Worm (Caenorhabditis elegans) whole organism, L4/young adult: ENCODE measurements around the gene clec-216.

Experiments used
- W03F9.2 ChIP-seq: fragments of 150-350 bp; optimal IDR thresholded peaks from 2 replicates; lab custom pipeline; 2014; ENCODE audit warnings: missing biosample characterization, missing genetic modification characterization
- dao-5 ChIP-seq: sonication (generic microtip); optimal IDR thresholded peaks from 2 replicates; lab custom pipeline; 2016; ENCODE audit warnings: missing genotype, missing genetic modification characterization, moderate library complexity, missing compliant biosample characterization
- him-1 ChIP-seq: sonication (generic microtip); optimal IDR thresholded peaks from 2 replicates; lab custom pipeline; 2016; ENCODE audit warnings: missing genotype, missing genetic modification reagents, missing genetic modification characterization, missing compliant biosample characterization

Gene clec-216

DNA sequence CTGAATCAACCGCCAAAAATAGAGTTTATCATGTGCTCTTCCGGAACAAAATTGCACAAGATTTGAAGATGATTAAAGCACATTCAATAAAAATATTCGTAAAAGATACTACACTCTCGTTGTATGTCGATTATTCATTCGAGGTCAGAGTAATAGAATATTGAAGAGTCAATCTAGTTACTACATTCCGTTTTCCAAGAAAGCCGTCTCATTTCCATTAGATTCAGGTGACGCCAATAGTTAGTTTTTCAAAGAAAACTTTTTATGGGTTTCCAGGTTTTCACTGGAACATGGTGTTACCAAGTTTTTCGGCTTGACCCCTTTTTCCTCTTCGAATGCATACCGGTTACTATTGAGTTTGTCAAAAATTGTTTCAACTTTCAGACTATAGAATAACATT, 17.8 kb upstream of the clec-216 start:
- TF ChIP-seq W03F9.2 (tag; lab: Kevin White, UChicago) (no peak), him-1 (tag; lab: Kevin White, UChicago) (no peak), dao-5 (tag; lab: Kevin White, UChicago) (no peak)

DNA sequence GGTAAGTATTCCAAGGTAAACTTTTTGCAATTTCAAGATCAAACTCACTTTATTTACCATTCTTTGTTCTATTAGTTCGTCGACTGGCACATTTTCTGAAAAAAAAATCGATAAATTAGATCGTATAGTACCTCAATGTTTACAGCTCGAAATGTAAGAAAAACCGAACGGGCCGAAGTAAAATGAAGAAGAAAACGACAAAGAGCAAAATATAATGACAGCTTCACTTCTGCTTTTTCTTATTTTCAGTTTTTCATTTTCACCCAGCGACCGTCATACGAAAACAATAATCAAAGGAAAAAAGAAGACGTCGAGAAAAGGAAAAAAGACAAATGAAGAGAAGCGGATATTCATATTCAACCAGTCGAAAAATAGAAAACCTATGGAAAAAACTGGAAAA, 16.4 kb upstream of the clec-216 start, which contains the start of gene che-7:
Gene che-7, minus strand, starts transcription at position 101 of the 400 bp plus-strand sequence.
- no peak for TF ChIP-seq W03F9.2 (tag; lab: Kevin White, UChicago)
- no peak for TF ChIP-seq dao-5 (tag; lab: Kevin White, UChicago)
- TF ChIP-seq him-1 (tag; lab: Kevin White, UChicago): no peak

DNA sequence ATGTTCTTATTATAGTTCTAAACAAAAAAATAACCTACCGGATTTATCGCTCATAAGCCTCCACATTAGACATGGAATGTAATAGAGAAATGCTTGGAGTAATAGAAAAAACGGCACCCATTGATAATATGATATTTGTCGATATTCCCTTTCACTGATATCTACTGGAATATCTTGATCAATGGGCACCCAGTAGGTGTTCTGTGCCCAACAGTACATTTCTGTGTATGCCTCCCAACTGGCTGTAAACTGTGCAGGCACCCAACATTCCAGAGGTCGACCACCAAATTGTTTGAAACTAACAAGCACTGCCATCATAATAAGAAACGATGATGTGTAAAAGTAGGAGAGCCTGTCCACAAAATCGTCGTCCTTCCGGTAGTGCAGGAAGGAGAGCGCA, 11.7 kb upstream of the clec-216 start:
- TF ChIP-seq W03F9.2 (tag; lab: Kevin White, UChicago) (no peak), dao-5 (tag; lab: Kevin White, UChicago) (no peak), him-1 (tag; lab: Kevin White, UChicago) (no peak)

DNA sequence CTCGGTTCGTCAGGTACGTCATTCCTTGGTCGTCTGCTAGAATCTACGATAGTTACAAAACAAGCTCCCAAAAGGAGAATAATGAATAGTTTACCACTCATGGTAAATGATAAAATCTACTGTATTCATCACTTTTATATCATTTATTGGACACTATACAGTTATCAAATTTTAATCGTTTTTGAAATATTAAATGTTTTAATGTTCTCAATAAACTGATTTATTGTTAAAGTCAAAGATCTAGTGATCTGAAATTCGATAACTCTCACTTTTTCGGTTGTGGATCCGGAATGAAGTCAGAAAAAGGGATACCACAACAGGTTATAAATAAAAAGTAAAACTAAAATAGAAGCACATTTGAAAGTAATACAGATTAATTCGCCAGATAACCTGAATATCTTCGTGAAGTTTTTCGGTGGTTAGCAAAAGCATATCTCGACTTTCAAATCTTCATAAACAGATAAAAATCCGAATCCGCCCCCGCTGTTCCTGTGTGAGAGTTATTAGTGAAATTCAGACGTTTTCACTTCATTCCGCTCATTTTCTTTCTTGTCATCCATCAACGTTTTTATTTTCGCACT, 6.1 kb upstream of the clec-216 start, which contains the start of the genes clec-217 and F26D11.2:
Gene clec-217, minus strand, starts transcription at position 101 of the 581 bp plus-strand sequence.
Gene F26D11.2, plus strand, starts transcription at position 531 of the 581 bp plus-strand sequence.
- TF ChIP-seq dao-5 (tag; lab: Kevin White, UChicago): no peak
- TF ChIP-seq W03F9.2 (tag; lab: Kevin White, UChicago): no peak
- TF ChIP-seq him-1 (tag; lab: Kevin White, UChicago): no peak

DNA sequence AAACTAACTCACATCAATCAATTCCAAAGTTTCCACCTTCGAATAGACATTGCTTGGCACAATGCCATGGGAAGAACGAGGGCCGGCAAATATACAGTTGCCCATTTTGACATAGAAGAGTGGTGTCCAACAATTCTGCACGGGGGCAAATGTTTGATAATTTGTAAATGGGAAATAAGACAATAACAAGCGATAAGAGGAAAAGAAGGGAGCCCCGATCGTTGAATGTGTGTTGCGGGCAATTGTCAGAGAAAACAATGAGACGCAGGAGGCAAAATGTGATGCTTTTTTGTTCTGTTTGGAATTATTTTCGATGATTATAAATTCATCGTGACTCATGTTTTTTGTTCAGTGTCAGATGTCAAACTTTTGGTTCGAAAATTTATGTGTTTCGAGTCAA, 3.5 kb upstream of the clec-216 start, which contains the start of gene pals-34:
Gene pals-34, minus strand, starts transcription at position 280 of the 400 bp plus-strand sequence.
- no peak for TF ChIP-seq W03F9.2 (tag; lab: Kevin White, UChicago)
- TF ChIP-seq him-1 (tag; lab: Kevin White, UChicago): no peak
- TF ChIP-seq dao-5 (tag; lab: Kevin White, UChicago): no peak

DNA sequence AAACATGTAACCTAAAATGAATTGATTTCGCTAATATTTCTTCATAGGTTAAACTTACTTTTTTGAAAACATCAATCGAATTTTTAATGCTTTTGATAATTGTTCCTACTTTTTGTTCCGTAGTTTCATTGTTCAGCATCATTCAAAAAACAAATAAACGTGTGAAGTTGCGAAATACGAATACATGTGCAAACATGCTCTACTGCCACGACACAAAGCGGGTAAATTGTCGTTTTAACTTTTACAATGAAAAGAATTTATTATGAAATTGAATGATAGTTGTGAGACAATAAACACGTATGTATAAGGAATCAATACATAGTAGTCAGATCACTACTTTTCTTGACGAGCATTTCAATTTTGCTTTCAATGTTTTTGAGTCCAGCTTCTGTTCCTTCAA, 2.4 kb upstream of the clec-216 start, which contains the start of gene F26D11.12:
Gene F26D11.12, minus strand, starts transcription at position 145 of the 400 bp plus-strand sequence.
- TF ChIP-seq W03F9.2 (tag; lab: Kevin White, UChicago) (peak; percentile 5), him-1 (tag; lab: Kevin White, UChicago) (no peak)

DNA sequence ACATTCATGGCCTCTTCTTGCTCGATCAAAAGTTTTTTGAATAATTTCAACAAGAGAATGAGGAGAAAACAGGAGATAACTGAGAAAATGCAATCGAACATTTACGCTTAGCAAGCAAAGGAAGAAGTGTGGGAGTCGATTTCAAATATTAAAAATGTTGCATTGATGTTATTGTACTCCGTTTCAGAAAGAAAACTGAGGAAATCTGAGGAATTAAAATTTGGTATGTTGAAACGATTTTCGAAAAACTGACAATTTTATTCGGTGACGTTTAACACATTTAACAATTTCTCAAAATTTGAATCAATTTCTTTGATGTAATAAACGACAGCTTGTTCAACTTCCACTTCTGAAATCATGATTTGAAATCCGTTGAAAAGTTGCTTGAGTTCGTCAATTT, 1.8 kb upstream of the clec-216 start, which contains the start of gene F26D11.13:
Gene F26D11.13, minus strand, starts transcription at position 101 of the 400 bp plus-strand sequence.
- TF ChIP-seq dao-5 (tag; lab: Kevin White, UChicago) (no peak), him-1 (tag; lab: Kevin White, UChicago) (no peak), W03F9.2 (tag; lab: Kevin White, UChicago) (no peak)

DNA sequence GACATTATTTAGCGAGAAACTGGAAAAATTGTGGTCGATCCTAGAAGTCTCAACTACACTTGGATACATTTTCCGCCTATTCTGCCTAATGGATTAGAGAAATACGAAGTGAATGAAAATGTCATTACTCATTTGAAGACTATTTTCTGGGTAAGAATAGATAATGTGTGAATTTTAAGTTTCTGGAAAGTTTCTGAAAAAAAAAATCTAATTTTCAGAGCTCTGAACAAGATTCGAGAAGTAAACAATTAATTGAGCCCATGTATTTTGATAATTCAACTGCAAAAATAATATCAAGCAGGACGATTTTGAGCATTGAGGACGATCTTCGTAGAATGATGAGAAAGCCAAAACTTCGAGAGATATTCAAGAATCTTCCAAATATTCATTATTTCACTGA, 6.5 kb downstream of the clec-216 start:
- TF ChIP-seq dao-5 (tag; lab: Kevin White, UChicago) (no peak), him-1 (tag; lab: Kevin White, UChicago) (no peak), W03F9.2 (tag; lab: Kevin White, UChicago) (no peak)

DNA sequence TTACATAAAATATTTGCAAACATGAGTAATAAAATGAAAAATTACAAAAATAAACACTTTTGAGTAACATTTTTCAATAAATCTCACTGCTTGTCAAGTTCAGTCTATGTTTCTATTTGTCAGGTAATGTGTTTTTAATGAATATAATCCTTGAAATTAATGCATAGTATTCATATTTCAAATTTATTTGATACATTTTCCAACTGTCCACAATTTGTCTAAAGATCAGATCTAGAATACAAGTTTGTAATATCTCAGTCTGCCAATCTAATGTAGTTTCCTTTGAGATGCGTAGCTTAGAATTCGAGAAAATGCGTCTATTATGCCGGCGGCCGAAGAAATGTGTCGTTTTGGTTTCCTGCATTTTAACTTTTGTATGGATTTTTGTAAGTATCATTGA, 9.2 kb downstream of the clec-216 start, which contains the start of gene Y97E10B.1:
Gene Y97E10B.1, plus strand, starts transcription at position 301 of the 400 bp plus-strand sequence.
- no peak for TF ChIP-seq dao-5 (tag; lab: Kevin White, UChicago)

DNA sequence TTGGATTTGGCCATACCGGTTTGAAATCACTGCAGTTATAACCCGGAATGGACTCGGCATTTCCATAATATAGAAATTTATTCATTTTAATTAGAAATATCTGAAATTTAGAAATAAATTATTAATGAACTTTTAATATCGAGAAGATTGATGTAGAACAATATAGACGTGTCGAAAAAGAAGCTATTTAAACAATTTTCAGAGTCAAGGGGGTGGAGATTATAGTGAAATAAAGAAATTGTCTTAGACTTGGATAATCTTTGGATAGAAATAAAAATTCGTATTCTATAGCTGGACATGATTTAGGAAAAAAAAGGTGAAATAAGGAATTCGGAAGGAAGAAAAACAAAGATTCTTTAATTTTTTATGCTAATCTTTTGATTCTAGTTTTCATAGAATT, 12.5 kb downstream of the clec-216 start, which contains the start of gene srt-53:
Gene srt-53, minus strand, starts transcription at position 101 of the 400 bp plus-strand sequence.
- TF ChIP-seq W03F9.2 (tag; lab: Kevin White, UChicago) (no peak), him-1 (tag; lab: Kevin White, UChicago) (no peak), dao-5 (tag; lab: Kevin White, UChicago) (no peak)

DNA sequence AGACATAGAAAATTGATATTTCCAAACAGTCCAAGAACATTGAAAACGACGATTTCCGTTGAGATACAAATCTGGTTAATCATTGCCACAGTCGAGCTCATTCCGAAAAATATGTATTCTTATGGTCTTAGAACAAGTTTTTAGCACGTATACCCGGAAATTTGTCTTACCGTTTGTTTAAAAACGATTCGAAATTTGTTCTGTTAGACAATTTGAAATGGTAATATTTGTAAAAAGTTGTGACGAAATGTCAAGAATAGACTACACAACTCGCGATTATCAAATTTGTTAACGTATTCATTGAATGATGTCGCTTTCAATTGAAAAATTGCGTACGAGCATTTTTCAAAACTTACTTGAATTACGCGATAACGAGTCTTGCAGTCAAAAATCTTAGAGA, 15.6 kb downstream of the clec-216 start, which contains the start of gene srsx-3:
Gene srsx-3, minus strand, starts transcription at position 101 of the 400 bp plus-strand sequence.
- no peak for TF ChIP-seq dao-5 (tag; lab: Kevin White, UChicago)
- TF ChIP-seq him-1 (tag; lab: Kevin White, UChicago): no peak
- TF ChIP-seq W03F9.2 (tag; lab: Kevin White, UChicago): no peak

DNA sequence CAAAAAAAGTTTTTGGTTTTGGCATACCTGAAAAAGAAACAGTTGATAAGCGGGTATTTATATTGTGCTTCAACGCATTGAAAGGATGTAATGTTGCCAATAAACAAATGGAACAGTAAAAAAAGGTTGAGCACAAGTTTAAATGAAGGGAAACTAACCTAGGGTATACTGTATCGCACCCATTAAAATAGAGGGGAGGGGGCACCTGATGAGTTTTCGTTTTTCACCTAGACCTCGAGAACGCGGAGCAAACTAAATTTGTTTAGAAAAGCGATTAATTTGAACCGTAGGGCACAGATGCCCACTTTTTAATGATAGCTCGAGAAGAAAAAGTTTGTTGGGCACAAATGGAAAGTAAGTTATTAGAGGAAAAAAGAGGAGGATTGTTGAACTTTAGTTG, 19.8 kb downstream of the clec-216 start, which contains the start of gene ncx-10:
Gene ncx-10, minus strand, starts transcription at position 101 of the 400 bp plus-strand sequence.
- no peak for TF ChIP-seq him-1 (tag; lab: Kevin White, UChicago)
- TF ChIP-seq dao-5 (tag; lab: Kevin White, UChicago): no peak
- TF ChIP-seq W03F9.2 (tag; lab: Kevin White, UChicago): no peak

DNA sequence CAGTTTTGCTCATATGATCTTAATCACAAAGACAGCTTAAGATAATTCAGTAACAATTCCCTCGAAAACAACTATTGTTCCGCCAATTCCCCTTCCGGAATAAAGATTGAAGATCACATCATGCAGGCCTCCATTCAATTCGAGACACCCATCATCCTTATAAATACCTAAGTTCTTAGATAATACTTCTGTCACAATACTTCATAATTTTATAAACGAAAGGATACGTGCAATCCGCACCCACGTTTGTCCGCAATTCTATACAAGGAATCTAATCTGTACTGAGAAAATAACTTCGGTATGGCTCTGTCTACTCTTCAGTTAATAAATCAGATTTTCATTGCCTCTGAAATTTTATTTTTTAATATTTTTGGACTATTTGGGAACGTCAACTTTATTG, 24.1 kb downstream of the clec-216 start, which contains the start of gene srsx-5:
Gene srsx-5, plus strand, starts transcription at position 301 of the 400 bp plus-strand sequence.
- no peak for TF ChIP-seq dao-5 (tag; lab: Kevin White, UChicago)
- no peak for TF ChIP-seq him-1 (tag; lab: Kevin White, UChicago)
- TF ChIP-seq W03F9.2 (tag; lab: Kevin White, UChicago): no peak
